Worm (Caenorhabditis elegans) whole organism, late embryonic: ENCODE results near the gene T05C3.6.

Experiments used
- F13H6.1 ChIP-seq: sonication (generic microtip); optimal IDR thresholded peaks from 2 replicates; lab custom pipeline; 2016; ENCODE audit warnings: missing genetic modification characterization, missing compliant biosample characterization
- T23F11.4 ChIP-seq: fragments of 200-800 bp; sonication (Bioruptor generic); optimal IDR thresholded peaks from 2 replicates; lab custom pipeline; 2018; ENCODE audit warnings: mild to moderate bottlenecking, missing genetic modification characterization, missing compliant biosample characterization
- ama-1 ChIP-seq: fragments of 150-350 bp; optimal IDR thresholded peaks from 2 replicates; lab custom pipeline; 2014
- ceh-22 ChIP-seq: sonication (generic microtip); optimal IDR thresholded peaks from 2 replicates; lab custom pipeline; 2017; ENCODE audit warnings: missing biosample characterization, missing genetic modification characterization
- ceh-31 ChIP-seq: sonication (generic microtip); optimal IDR thresholded peaks from 2 replicates; lab custom pipeline; 2016; ENCODE audit warnings: missing genetic modification characterization, missing compliant biosample characterization
- che-1 ChIP-seq: sonication (generic microtip); optimal IDR thresholded peaks from 2 replicates; lab custom pipeline; 2016; ENCODE audit warnings: mild to moderate bottlenecking, missing genetic modification characterization, missing compliant biosample characterization
- ets-4 ChIP-seq: sonication (generic microtip); optimal IDR thresholded peaks from 2 replicates; lab custom pipeline; 2016; ENCODE audit warnings: missing genetic modification characterization, missing compliant biosample characterization
- fkh-10 ChIP-seq: fragments of 150-350 bp; optimal IDR thresholded peaks from 2 replicates; lab custom pipeline; 2014; ENCODE audit warnings: missing biosample characterization, missing genetic modification reagents, missing genetic modification characterization
- nhr-11 ChIP-seq: fragments of 150-350 bp; optimal IDR thresholded peaks from 2 replicates; lab custom pipeline; 2014; ENCODE audit warnings: missing biosample characterization, missing genetic modification characterization
- sdc-2 ChIP-seq: sonication (generic microtip); optimal IDR thresholded peaks from 2 replicates; lab custom pipeline; 2016; ENCODE audit warnings: missing genotype, missing genetic modification characterization, missing compliant biosample characterization
- tbx-7 ChIP-seq: sonication (generic microtip); optimal IDR thresholded peaks from 2 replicates; lab custom pipeline; 2016; ENCODE audit warnings: missing genotype, missing genetic modification characterization, missing compliant biosample characterization
- ztf-16 ChIP-seq: sonication (generic microtip); optimal IDR thresholded peaks from 2 replicates; lab custom pipeline; 2017; ENCODE audit warnings: missing genetic modification characterization, missing compliant biosample characterization

- TF ChIP-seq fkh-10 (GFP tag; lab: Kevin White, UChicago) (no peak), ets-4 (tag; lab: Kevin White, UChicago) (no peak), F13H6.1 (tag; lab: Kevin White, UChicago) (no peak), ztf-16 (tag; lab: Kevin White, UChicago) (no peak), che-1 (tag; lab: Kevin White, UChicago) (no peak), ceh-31 (tag; lab: Kevin White, UChicago) (no peak), T23F11.4 (no peak), sdc-2 (tag; lab: Kevin White, UChicago) (no peak), ceh-22 (tag; lab: Kevin White, UChicago) (no peak), tbx-7 (no peak), ama-1 (lab: Kevin White, UChicago) (no peak), nhr-11 (tag; lab: Kevin White, UChicago) (no peak)
Observed at ce11 chrV:5482315-5482714, 7.9 kb upstream of the T05C3.6 start, which contains the start of gene srg-66.
